Fruit fly (Drosophila melanogaster) S2 (cell line): ENCODE results near the gene DCTN6-p27.
A peak's percentile ranks its signal among the peaks of the same experiment; 100 is the strongest.

Source experiments
- CG8478 ChIP-seq: fragments of >200 bp; optimal IDR thresholded peaks from 2 replicates; lab custom pipeline; 2018
- CTCF ChIP-seq, 2 experiments: fragments of >200 bp; optimal IDR thresholded peaks; 2 replicates each; lab custom pipeline; 2018

The DCTN6-p27 gene

dm6 chr2L:19111729-19112128 is 20.4 kb upstream of the DCTN6-p27 start:
- TF ChIP-seq CG8478 (lab: Kevin White, UChicago) = no peak
- TF ChIP-seq CTCF (optimal IDR thresholded peaks at IDR 0.05; lab: Kevin White, UChicago) = no peak

dm6 chr2L:19112200-19112599 is 19.9 kb upstream of the DCTN6-p27 start:
- TF ChIP-seq CTCF (optimal IDR thresholded peaks at IDR 0.05; lab: Kevin White, UChicago) = no peak
- TF ChIP-seq CG8478 (lab: Kevin White, UChicago) = no peak

- TF ChIP-seq CTCF (optimal IDR thresholded peaks at IDR 0.05; lab: Kevin White, UChicago) (no peak), CG8478 (lab: Kevin White, UChicago) (no peak)
These were observed 17.8 kb upstream of the DCTN6-p27 start, which contains the start of gene CG10561 for dm6 chr2L:19114183-19114776. Gene CG10561, plus strand, starts transcription at chr2L:19114401.

dm6 chr2L:19120196-19120950 is 11.8 kb upstream of the DCTN6-p27 start, which contains the start of gene Ddc:
Gene Ddc, minus strand, starts transcription at chr2L:19120306.
- no peak for TF ChIP-seq CTCF (optimal IDR thresholded peaks at IDR 0.05; lab: Kevin White, UChicago)
- TF ChIP-seq CG8478 (lab: Kevin White, UChicago) = no peak

dm6 chr2L:19120984-19121383 is 11.1 kb upstream of the DCTN6-p27 start:
- TF ChIP-seq CG8478 (lab: Kevin White, UChicago) (no peak), CTCF (optimal IDR thresholded peaks at IDR 0.05; lab: Kevin White, UChicago) (no peak)

dm6 chr2L:19123472-19124070 is 8.6 kb upstream of the DCTN6-p27 start, which contains the start of gene Phb1:
Gene Phb1, minus strand, starts transcription at chr2L:19123869.
- no peak for TF ChIP-seq CG8478 (lab: Kevin White, UChicago)
- no peak for TF ChIP-seq CTCF (optimal IDR thresholded peaks at IDR 0.05; lab: Kevin White, UChicago)

- TF ChIP-seq CG8478 (lab: Kevin White, UChicago) (no peak), CTCF (optimal IDR thresholded peaks at IDR 0.05; lab: Kevin White, UChicago) (no peak)
These were observed 5.2 kb upstream of the DCTN6-p27 start for dm6 chr2L:19126888-19127287.

- TF ChIP-seq CG8478 (lab: Kevin White, UChicago) = no peak
- peak in 1 of 2 experiments; percentile 12 for TF ChIP-seq CTCF (optimal IDR thresholded peaks at IDR 0.05; lab: Kevin White, UChicago)
These were observed 1.6 kb downstream of the DCTN6-p27 start, which contains the start of gene brat for dm6 chr2L:19133465-19134365. Gene brat, plus strand, starts transcription at chr2L:19133816.

- no peak for TF ChIP-seq CTCF (optimal IDR thresholded peaks at IDR 0.05; lab: Kevin White, UChicago)
- TF ChIP-seq CG8478 (lab: Kevin White, UChicago) = no peak
These were observed 2.2 kb downstream of the DCTN6-p27 start for dm6 chr2L:19134366-19134689.

- TF ChIP-seq CG8478 (lab: Kevin White, UChicago) (no peak), CTCF (optimal IDR thresholded peaks at IDR 0.05; lab: Kevin White, UChicago) (no peak)
These were observed 2.8 kb downstream of the DCTN6-p27 start, which contains the start of gene Polr1D for dm6 chr2L:19134814-19135523. Gene Polr1D, minus strand, starts transcription at chr2L:19135233.

- TF ChIP-seq CTCF (optimal IDR thresholded peaks at IDR 0.05; lab: Kevin White, UChicago) (no peak), CG8478 (lab: Kevin White, UChicago) (no peak)
These were observed 4.0 kb downstream of the DCTN6-p27 start for dm6 chr2L:19135955-19136677.

dm6 chr2L:19136735-19137134 is 4.6 kb downstream of the DCTN6-p27 start:
- no peak for TF ChIP-seq CG8478 (lab: Kevin White, UChicago)
- no peak for TF ChIP-seq CTCF (optimal IDR thresholded peaks at IDR 0.05; lab: Kevin White, UChicago)
